Worm (Caenorhabditis elegans): Measurements from ENCODE around the gene apd-3.

apd-3 gene

DNA sequence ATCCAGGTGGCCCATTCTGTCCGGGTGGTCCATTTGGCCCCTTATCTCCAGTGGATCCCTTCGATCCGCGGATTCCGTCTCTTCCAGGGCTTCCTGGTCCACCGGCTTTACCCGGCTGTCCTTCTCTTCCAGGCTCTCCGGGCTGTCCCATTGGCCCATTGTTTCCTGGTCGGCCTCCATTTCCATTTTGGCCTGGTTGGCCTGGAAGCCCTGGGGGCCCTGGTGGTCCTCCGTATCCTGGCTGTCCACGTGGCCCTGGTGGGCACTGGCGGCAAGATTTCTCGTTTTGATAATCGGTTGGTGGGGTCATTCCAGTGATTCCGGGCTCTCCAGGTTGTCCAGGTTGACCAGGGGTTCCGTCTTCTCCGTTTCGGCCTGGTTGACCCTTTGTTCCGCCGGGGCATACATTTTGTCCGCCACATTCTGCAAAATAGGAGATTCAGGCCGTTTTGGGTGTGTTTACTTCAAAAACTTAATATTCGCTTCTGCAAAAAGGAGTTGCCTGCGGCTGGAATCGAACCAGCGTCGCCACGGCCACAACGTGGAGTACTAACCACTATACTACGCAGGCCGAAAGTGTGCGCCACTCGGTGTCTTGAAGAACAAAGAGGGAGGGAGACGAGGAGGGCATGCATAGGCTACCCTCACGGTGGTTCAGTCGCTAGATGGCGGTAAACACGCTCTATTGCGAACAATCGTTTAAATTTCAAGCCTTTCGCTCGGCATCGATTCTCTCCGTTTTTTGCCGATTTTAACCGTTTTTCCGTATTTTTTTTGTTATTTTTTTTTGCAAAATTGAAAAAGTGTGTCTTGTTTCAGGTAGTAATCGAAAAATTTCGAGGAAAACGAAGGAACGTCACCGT, 25.0 kb downstream of the apd-3 start, which contains the start of gene W09G10.9:
Gene W09G10.9 (plus strand): TSS at position 813 of the 863 bp plus-strand sequence.
- TF ChIP-seq lsy-2 (tag; optimal IDR thresholded peaks at IDR 0.05): peak; percentile 74 to 78
- TF ChIP-seq lin-13 (GFP tag; optimal IDR thresholded peaks at IDR 0.05): peak; percentile 65
- no peak for TF ChIP-seq ztf-4 (tag; optimal IDR thresholded peaks at IDR 0.05)
- no peak for TF ChIP-seq lin-39 (tag; optimal IDR thresholded peaks at IDR 0.05)
- TF ChIP-seq blmp-1 (tag; optimal IDR thresholded peaks at IDR 0.05; ENCODE audit: insufficient read depth): no peak
- peak; percentile 60 for TF ChIP-seq crh-2 (tag; optimal IDR thresholded peaks at IDR 0.05)
- TF ChIP-seq ceh-16 (tag; optimal IDR thresholded peaks at IDR 0.05): peak; percentile 24
- TF ChIP-seq zag-1 (tag; optimal IDR thresholded peaks at IDR 0.05): peak; percentile 64
- TF ChIP-seq nhr-25 (tag; optimal IDR thresholded peaks at IDR 0.05): peak; percentile 15
- no peak for TF ChIP-seq alr-1 (tag; optimal IDR thresholded peaks at IDR 0.05)
- no peak for TF ChIP-seq ztf-11 (tag; optimal IDR thresholded peaks at IDR 0.05)
- peak; percentile 60 for TF ChIP-seq unc-55 (GFP tag; optimal IDR thresholded peaks at IDR 0.05)
- peak; percentile 45 for TF ChIP-seq F13H6.1 (tag; optimal IDR thresholded peaks at IDR 0.05)
- no peak for TF ChIP-seq sem-4 (tag; optimal IDR thresholded peaks at IDR 0.05)
- TF ChIP-seq nhr-12 (tag; optimal IDR thresholded peaks at IDR 0.05): no peak
- TF ChIP-seq nhr-129 (tag; optimal IDR thresholded peaks at IDR 0.05): peak; percentile 66
- TF ChIP-seq C34F6.9 (tag; optimal IDR thresholded peaks at IDR 0.05): peak; percentile 39
- peak; percentile 12 for TF ChIP-seq lin-11 (tag; optimal IDR thresholded peaks at IDR 0.05)
- TF ChIP-seq sma-9 (GFP tag; optimal IDR thresholded peaks at IDR 0.05): peak; percentile 62
- no peak for TF ChIP-seq sma-9 (tag; optimal IDR thresholded peaks at IDR 0.05)
- peak; percentile 49 for TF ChIP-seq sma-3 (GFP tag; optimal IDR thresholded peaks at IDR 0.05)
- TF ChIP-seq ZK546.5 (tag; optimal IDR thresholded peaks at IDR 0.05): no peak
- TF ChIP-seq fos-1 (tag; optimal IDR thresholded peaks at IDR 0.05): peak; percentile 53
- no peak for TF ChIP-seq elt-3 (tag; optimal IDR thresholded peaks at IDR 0.05)

ce11 chrII:3518961-3519544, 27.2 kb downstream of the apd-3 start, which contains the start of gene clec-126:
Gene clec-126 (plus strand): TSS chrII:3519494.
- no peak for TF ChIP-seq elt-3 (tag; optimal IDR thresholded peaks at IDR 0.05)
- peak; percentile 54 for TF ChIP-seq nhr-11 (tag; optimal IDR thresholded peaks at IDR 0.05)
- TF ChIP-seq F13H6.1 (tag; optimal IDR thresholded peaks at IDR 0.05): peak; percentile 66
- no peak for TF ChIP-seq nhr-77 (tag; optimal IDR thresholded peaks at IDR 0.05)
- peak; percentile 32 for TF ChIP-seq snpc-4 (tag; optimal IDR thresholded peaks at IDR 0.05)
- peak; percentile 15 for TF ChIP-seq zag-1 (tag; optimal IDR thresholded peaks at IDR 0.05)
- peak; percentile 80 for TF ChIP-seq nhr-21 (tag; optimal IDR thresholded peaks at IDR 0.05)
- peak; percentile 21 for TF ChIP-seq ztf-4 (tag; optimal IDR thresholded peaks at IDR 0.05)
- peak; percentile 71 for TF ChIP-seq C34F6.9 (tag; optimal IDR thresholded peaks at IDR 0.05)
- TF ChIP-seq mab-5 (tag; optimal IDR thresholded peaks at IDR 0.05): peak; percentile 41
- TF ChIP-seq ceh-82 (tag; optimal IDR thresholded peaks at IDR 0.05): no peak
- TF ChIP-seq egl-27 (tag; optimal IDR thresholded peaks at IDR 0.05): peak; percentile 48
- TF ChIP-seq lsy-2 (tag; optimal IDR thresholded peaks at IDR 0.05): peak; percentile 21 to 84
- peak; percentile 2 for TF ChIP-seq ceh-16 (tag; optimal IDR thresholded peaks at IDR 0.05)
- TF ChIP-seq Y55F3AM.14 (GFP tag; optimal IDR thresholded peaks at IDR 0.05): peak; percentile 52
- no peak for TF ChIP-seq ZK546.5 (tag; optimal IDR thresholded peaks at IDR 0.05)
- peak; percentile 44 for TF ChIP-seq unc-55 (GFP tag; optimal IDR thresholded peaks at IDR 0.05)
- TF ChIP-seq elt-1 (tag; optimal IDR thresholded peaks at IDR 0.05): no peak
- peak; percentile 81 for TF ChIP-seq sma-3 (GFP tag; optimal IDR thresholded peaks at IDR 0.05)
- TF ChIP-seq gmeb-1 (tag; optimal IDR thresholded peaks at IDR 0.05): peak; percentile 72
- peak; percentile 81 for TF ChIP-seq crh-2 (tag; optimal IDR thresholded peaks at IDR 0.05)
- peak; percentile 12 for TF ChIP-seq nhr-25 (tag; optimal IDR thresholded peaks at IDR 0.05)
- TF ChIP-seq lin-13 (GFP tag; optimal IDR thresholded peaks at IDR 0.05): peak; percentile 81
- peak; percentile 77 for TF ChIP-seq fos-1 (tag; optimal IDR thresholded peaks at IDR 0.05)
- TF ChIP-seq nhr-129 (tag; optimal IDR thresholded peaks at IDR 0.05): peak; percentile 86

DNA sequence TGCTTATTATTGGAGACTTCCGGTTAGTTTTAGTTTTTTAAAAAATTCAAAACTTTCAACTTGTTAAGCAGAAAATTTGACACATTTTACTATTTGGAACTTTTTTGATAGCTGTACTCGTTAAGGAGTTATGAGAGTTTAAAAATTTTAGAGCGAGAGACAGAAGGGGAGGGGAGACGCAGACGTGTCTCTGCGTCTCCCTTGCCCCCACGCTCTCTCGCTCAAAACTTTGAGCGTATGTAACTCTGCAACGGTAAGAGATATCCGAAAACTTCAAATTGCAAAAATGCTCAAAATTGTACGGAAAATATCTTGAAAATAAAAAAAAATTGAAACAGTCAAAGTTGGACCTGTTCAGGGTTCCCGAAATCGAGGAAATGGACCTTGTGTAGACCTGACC, 30.1 kb downstream of the apd-3 start:
- no peak for TF ChIP-seq egl-27 (tag; optimal IDR thresholded peaks at IDR 0.05)
- TF ChIP-seq crh-2 (tag; optimal IDR thresholded peaks at IDR 0.05): no peak
- no peak for TF ChIP-seq ceh-16 (tag; optimal IDR thresholded peaks at IDR 0.05)
- no peak for TF ChIP-seq skn-1 (tag; optimal IDR thresholded peaks at IDR 0.05)
- TF ChIP-seq dmd-4 (tag; optimal IDR thresholded peaks at IDR 0.05): no peak
- TF ChIP-seq nhr-129 (tag; optimal IDR thresholded peaks at IDR 0.05): no peak
- no peak for TF ChIP-seq blmp-1 (tag; optimal IDR thresholded peaks at IDR 0.05; ENCODE audit: insufficient read depth)
- TF ChIP-seq ztf-11 (tag; optimal IDR thresholded peaks at IDR 0.05): no peak
- TF ChIP-seq Y55F3AM.14 (GFP tag; optimal IDR thresholded peaks at IDR 0.05): no peak
- no peak for TF ChIP-seq mdl-1 (tag; optimal IDR thresholded peaks at IDR 0.05)
- TF ChIP-seq gmeb-1 (tag; optimal IDR thresholded peaks at IDR 0.05): no peak
- TF ChIP-seq snpc-4 (tag; optimal IDR thresholded peaks at IDR 0.05): no peak

Data from whole organism, L2 larva.